Worm (Caenorhabditis elegans): ENCODE results near the gene ugt-44.

ce11 chrIV:10502345-10502744, 32.8 kb downstream of the ugt-44 start:
- TF ChIP-seq attf-4 (tag; optimal IDR thresholded peaks at IDR 0.05), result no peak
- peak; percentile 76 for TF ChIP-seq pqm-1 (tag; optimal IDR thresholded peaks at IDR 0.05)
- peak; percentile 26; the same call in 1 of the 2 replicates for TF ChIP-seq lin-38 (GFP tag; IDR thresholded peaks at IDR 0.05)
- TF ChIP-seq aly-2 (tag; optimal IDR thresholded peaks at IDR 0.05), result no peak
- TF ChIP-seq ama-1 (optimal IDR thresholded peaks at IDR 0.05), result peak; percentile 65
- no peak for TF ChIP-seq lin-13 (GFP tag; optimal IDR thresholded peaks at IDR 0.05)
- no peak for TF ChIP-seq ces-1 (GFP tag; optimal IDR thresholded peaks at IDR 0.05)
- peak; percentile 64 for TF ChIP-seq nhr-11 (tag; optimal IDR thresholded peaks at IDR 0.05)
- TF ChIP-seq duxl-1 (tag; optimal IDR thresholded peaks at IDR 0.05; ENCODE audit: poor library complexity), result no peak
- TF ChIP-seq ztf-11 (tag; optimal IDR thresholded peaks at IDR 0.05), result no peak
- no peak for TF ChIP-seq R02D3.7 (tag; optimal IDR thresholded peaks at IDR 0.05)

Data from whole organism, L4 larva.